Fruit fly (Drosophila melanogaster): ENCODE results near the gene CG1532.

dm6 chrX:20977986-20978385, 50.2 kb downstream of the CG1532 start, which contains the start of gene CG44426:
- TF ChIP-seq CG14711 (tag; optimal IDR thresholded peaks at IDR 0.05) (no peak), ovo (GFP tag; optimal IDR thresholded peaks at IDR 0.05) (no peak), CG11617 (GFP tag; optimal IDR thresholded peaks at IDR 0.05) (no peak), pad (GFP tag; optimal IDR thresholded peaks at IDR 0.05) (no peak), CG7101 (tag; optimal IDR thresholded peaks at IDR 0.05) (no peak)

Measured in whole organism, adult.